ENCODE assay signal across 7 worm cellular contexts in the genomic region with DNA sequence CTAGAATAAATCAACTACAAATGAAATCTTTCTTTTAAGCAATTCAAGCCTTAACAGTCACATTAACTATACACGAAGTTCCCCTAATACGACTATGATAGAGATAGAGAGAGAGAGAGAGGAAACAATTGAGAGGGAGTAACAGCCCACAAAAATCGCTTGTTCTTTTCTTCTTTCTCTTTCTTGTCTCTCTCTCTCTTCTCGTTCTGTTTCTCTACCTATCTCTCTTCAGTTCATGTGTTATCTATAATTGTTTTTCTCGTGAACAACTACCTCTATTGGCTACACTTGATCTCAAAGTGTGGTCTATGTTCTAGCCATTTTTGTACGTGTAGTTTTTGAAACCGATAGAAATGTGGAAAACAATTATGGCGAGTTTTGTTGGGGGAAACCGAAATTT.
TF ChIP-seq lines count a peak whose summit lies in the region.

No protein-coding gene starts in this region.

TF ChIP-seq in whole organism, L1 larva, 84 proteins besides CTCF, POLR2A, EP300 and RAD21 (continues in another document):
- TF ChIP-seq hlh-17 (GFP tag; optimal IDR thresholded peaks at IDR 0.05; lab: Kevin White, UChicago; ENCODE audit: borderline replicate concordance) (no peak), fkh-10 (GFP tag; optimal IDR thresholded peaks at IDR 0.05; lab: Kevin White, UChicago) (no peak), nhr-28 (tag; optimal IDR thresholded peaks at IDR 0.05; lab: Kevin White, UChicago) (no peak), C04F5.9 (tag; optimal IDR thresholded peaks at IDR 0.05; lab: Kevin White, UChicago) (no peak), pax-3 (tag; optimal IDR thresholded peaks at IDR 0.05; lab: Kevin White, UChicago) (no peak), ceh-8 (GFP tag; optimal IDR thresholded peaks at IDR 0.05; lab: Kevin White, UChicago) (no peak), nhr-47 (tag; optimal IDR thresholded peaks at IDR 0.05; lab: Kevin White, UChicago) (peak; percentile 46), ama-1 (optimal IDR thresholded peaks at IDR 0.05; lab: Kevin White, UChicago) (no peak), zag-1 (tag; optimal IDR thresholded peaks at IDR 0.05; lab: Kevin White, UChicago) (no peak), unc-98 (GFP tag; IDR thresholded peaks at IDR 0.05; lab: Robert Waterston, UW) (no peak), blmp-1 (tag; optimal IDR thresholded peaks at IDR 0.05; lab: Kevin White, UChicago) (peak; percentile 40), jun-1 (tag; optimal IDR thresholded peaks at IDR 0.05; lab: Kevin White, UChicago) (peak; percentile 46), nhr-84 (tag; optimal IDR thresholded peaks at IDR 0.05; lab: Kevin White, UChicago) (no peak)

TF ChIP-seq in whole organism, L2 larva, 48 proteins besides CTCF, POLR2A, EP300 and RAD21 (continues in another document):
- peak; percentile 86 for TF ChIP-seq crh-2 (tag; optimal IDR thresholded peaks at IDR 0.05; lab: Kevin White, UChicago)
- TF ChIP-seq mab-5 (tag; optimal IDR thresholded peaks at IDR 0.05; lab: Kevin White, UChicago) = no peak
- peak; percentile 74 for TF ChIP-seq C34F6.9 (tag; optimal IDR thresholded peaks at IDR 0.05; lab: Kevin White, UChicago)
- TF ChIP-seq lin-11 (tag; optimal IDR thresholded peaks at IDR 0.05; lab: Kevin White, UChicago) = no peak
- TF ChIP-seq nhr-21 (tag; optimal IDR thresholded peaks at IDR 0.05; lab: Kevin White, UChicago) = peak; percentile 55
- no peak for TF ChIP-seq skn-1 (tag; optimal IDR thresholded peaks at IDR 0.05; lab: Kevin White, UChicago)
- TF ChIP-seq snpc-4 (tag; optimal IDR thresholded peaks at IDR 0.05; lab: Kevin White, UChicago) = no peak
- no peak for TF ChIP-seq ztf-11 (tag; optimal IDR thresholded peaks at IDR 0.05; lab: Kevin White, UChicago)
- peak; percentile 71 for TF ChIP-seq nhr-6 (tag; optimal IDR thresholded peaks at IDR 0.05; lab: Kevin White, UChicago)
- TF ChIP-seq unc-55 (GFP tag; optimal IDR thresholded peaks at IDR 0.05; lab: Kevin White, UChicago) = peak; percentile 45
- TF ChIP-seq F13H6.1 (tag; optimal IDR thresholded peaks at IDR 0.05; lab: Kevin White, UChicago) = peak; percentile 54
- TF ChIP-seq lsy-2 (tag; optimal IDR thresholded peaks at IDR 0.05; lab: Kevin White, UChicago) = peak; percentile 7 to 51
- no peak for TF ChIP-seq nhr-77 (tag; optimal IDR thresholded peaks at IDR 0.05; lab: Kevin White, UChicago)

TF ChIP-seq in whole organism, L3 larva, 47 proteins besides CTCF, POLR2A, EP300 and RAD21 (continues in another document):
- TF ChIP-seq unc-39 (tag; optimal IDR thresholded peaks at IDR 0.05; lab: Kevin White, UChicago) (no peak), fkh-2 (tag; optimal IDR thresholded peaks at IDR 0.05; lab: Kevin White, UChicago) (no peak), lin-15B (tag; optimal IDR thresholded peaks at IDR 0.05; lab: Kevin White, UChicago) (peak; percentile 12), nhr-23 (tag; optimal IDR thresholded peaks at IDR 0.05; lab: Kevin White, UChicago) (peak; percentile 44), tbx-2 (tag; optimal IDR thresholded peaks at IDR 0.05; lab: Kevin White, UChicago) (no peak), ceh-28 (tag; optimal IDR thresholded peaks at IDR 0.05; lab: Kevin White, UChicago) (peak; percentile 60), eor-1 (tag; optimal IDR thresholded peaks at IDR 0.05; lab: Kevin White, UChicago) (no peak), lsy-12 (tag; optimal IDR thresholded peaks at IDR 0.05; lab: Kevin White, UChicago) (peak; percentile 48), jun-1 (tag; optimal IDR thresholded peaks at IDR 0.05; lab: Kevin White, UChicago) (peak; percentile 79), ceh-9 (tag; optimal IDR thresholded peaks at IDR 0.05; lab: Kevin White, UChicago) (no peak), ama-1 (optimal IDR thresholded peaks at IDR 0.05; lab: Kevin White, UChicago) (no peak), daf-12 (tag; optimal IDR thresholded peaks at IDR 0.05; lab: Kevin White, UChicago) (no peak), egl-27 (tag; optimal IDR thresholded peaks at IDR 0.05; lab: Kevin White, UChicago) (no peak)

TF ChIP-seq in whole organism, L4 larva, 104 proteins besides CTCF, POLR2A, EP300 and RAD21 (continues in another document):
- TF ChIP-seq aly-2 (tag; optimal IDR thresholded peaks at IDR 0.05; lab: Kevin White, UChicago) (no peak), R02D3.7 (tag; optimal IDR thresholded peaks at IDR 0.05; lab: Kevin White, UChicago) (no peak), zip-2 (tag; optimal IDR thresholded peaks at IDR 0.05; lab: Kevin White, UChicago) (no peak), lin-29 (GFP tag; IDR thresholded peaks at IDR 0.05; lab: Robert Waterston, UW) (no peak), nhr-11 (tag; optimal IDR thresholded peaks at IDR 0.05; lab: Kevin White, UChicago) (peak; percentile 85), ztf-11 (tag; optimal IDR thresholded peaks at IDR 0.05; lab: Kevin White, UChicago) (no peak), snpc-4 (tag; optimal IDR thresholded peaks at IDR 0.05; lab: Kevin White, UChicago) (no peak), fkh-10 (GFP tag; optimal IDR thresholded peaks at IDR 0.05; lab: Kevin White, UChicago) (no peak), dmd-8 (GFP tag; IDR thresholded peaks at IDR 0.05; lab: Robert Waterston, UW) (no peak), ceh-28 (tag; optimal IDR thresholded peaks at IDR 0.05; lab: Kevin White, UChicago) (no peak), vab-7 (GFP tag; IDR thresholded peaks at IDR 0.05; lab: Robert Waterston, UW) (no peak), mep-1 (tag; optimal IDR thresholded peaks at IDR 0.05; lab: Kevin White, UChicago) (peak; percentile 79), tag-97 (GFP tag; IDR thresholded peaks at IDR 0.05; lab: Robert Waterston, UW) (no peak), ZK337.2 (GFP tag; IDR thresholded peaks at IDR 0.05; lab: Robert Waterston, UW) (no peak)

TF ChIP-seq in whole organism, late embryonic, 69 proteins besides CTCF, POLR2A, EP300 and RAD21:
- TF ChIP-seq syd-9 (tag; optimal IDR thresholded peaks at IDR 0.05; lab: Kevin White, UChicago) (no peak), ceh-19 (GFP tag; optimal IDR thresholded peaks at IDR 0.05; lab: Kevin White, UChicago) (no peak), hlh-6 (tag; optimal IDR thresholded peaks at IDR 0.05; lab: Kevin White, UChicago) (no peak), ets-4 (tag; optimal IDR thresholded peaks at IDR 0.05; lab: Kevin White, UChicago) (peak; percentile 34), elt-4 (tag; optimal IDR thresholded peaks at IDR 0.05; lab: Kevin White, UChicago) (no peak), elt-2 (tag; optimal IDR thresholded peaks at IDR 0.05; lab: Kevin White, UChicago) (peak; percentile 5), nfya-1 (tag; optimal IDR thresholded peaks at IDR 0.05; lab: Kevin White, UChicago) (peak; percentile 66), dmd-4 (tag; optimal IDR thresholded peaks at IDR 0.05; lab: Kevin White, UChicago; ENCODE audit: borderline replicate concordance) (no peak), pqm-1 (tag; optimal IDR thresholded peaks at IDR 0.05; lab: Kevin White, UChicago) (no peak), ceh-18 (tag; optimal IDR thresholded peaks at IDR 0.05; lab: Kevin White, UChicago) (peak; percentile 20), K02D7.2 (tag; optimal IDR thresholded peaks at IDR 0.05; lab: Kevin White, UChicago) (no peak), fkh-10 (GFP tag; optimal IDR thresholded peaks at IDR 0.05; lab: Kevin White, UChicago) (no peak), nhr-232 (tag; optimal IDR thresholded peaks at IDR 0.05; lab: Kevin White, UChicago) (no peak)

TF ChIP-seq in whole organism, mixed stage, embryonic, 35 proteins besides CTCF, POLR2A, EP300 and RAD21:
- TF ChIP-seq nhr-237 (tag; optimal IDR thresholded peaks at IDR 0.05; lab: Kevin White, UChicago) (peak; percentile 1), flh-1 (GFP tag; optimal IDR thresholded peaks at IDR 0.05; lab: Kevin White, UChicago) (no peak), ham-2 (GFP tag; optimal IDR thresholded peaks at IDR 0.05; lab: Kevin White, UChicago) (peak; percentile 25), elt-3 (tag; optimal IDR thresholded peaks at IDR 0.05; lab: Kevin White, UChicago) (no peak), drap-1 (GFP tag; optimal IDR thresholded peaks at IDR 0.05; lab: Kevin White, UChicago) (no peak), nhr-28 (tag; optimal IDR thresholded peaks at IDR 0.05; lab: Kevin White, UChicago) (peak; percentile 18), snpc-4 (tag; optimal IDR thresholded peaks at IDR 0.05; lab: Kevin White, UChicago) (no peak), lsy-2 (tag; optimal IDR thresholded peaks at IDR 0.05; lab: Kevin White, UChicago) (no peak), pha-4 (tag; optimal IDR thresholded peaks at IDR 0.05; lab: Kevin White, UChicago) (no peak), tbx-8 (GFP tag; optimal IDR thresholded peaks at IDR 0.05; lab: Kevin White, UChicago) (no peak), unc-120 (tag; optimal IDR thresholded peaks at IDR 0.05; lab: Kevin White, UChicago; ENCODE audit: poor library complexity, severe bottlenecking) (peak; percentile 66), mls-2 (tag; optimal IDR thresholded peaks at IDR 0.05; lab: Kevin White, UChicago) (no peak)
TF ChIP-seq in whole organism, mixed stage, embryonic: peak in this region for 4.

TF ChIP-seq in whole organism, young adult, 124 proteins besides CTCF, POLR2A, EP300 and RAD21 (continues in another document):
- peak; percentile 47 for TF ChIP-seq ceh-27 (GFP tag; optimal IDR thresholded peaks at IDR 0.05; lab: Kevin White, UChicago)
- TF ChIP-seq bed-2 (GFP tag; IDR thresholded peaks at IDR 0.05; lab: Robert Waterston, UW) = no peak
- peak; percentile 15 for TF ChIP-seq tbp1 (GFP tag; optimal IDR thresholded peaks at IDR 0.05; lab: Kevin White, UChicago)
- peak; percentile 47; the same call in 1 of the 2 replicates for TF ChIP-seq hmg-1.2 (GFP tag; IDR thresholded peaks at IDR 0.05; lab: Robert Waterston, UW)
- no peak; the same call in 1 of the 2 replicates for TF ChIP-seq B0336.3 (GFP tag; IDR thresholded peaks at IDR 0.05; lab: Robert Waterston, UW)
- peak; percentile 42 for TF ChIP-seq ZK185.1 (tag; optimal IDR thresholded peaks at IDR 0.05; lab: Kevin White, UChicago; ENCODE audit: poor library complexity, severe bottlenecking)
- peak; percentile 49 for TF ChIP-seq attf-5 (GFP tag; optimal IDR thresholded peaks at IDR 0.05; lab: Kevin White, UChicago)
- 0 out of 2 replicates have a peak, but pooled peaks have one; percentile 44 for TF ChIP-seq dox-1 (GFP tag; IDR thresholded peaks at IDR 0.05; lab: Robert Waterston, UW)
- TF ChIP-seq snpc-4 (GFP tag; optimal IDR thresholded peaks at IDR 0.05; lab: Kevin White, UChicago) = no peak
- TF ChIP-seq snpc-4 (tag; optimal IDR thresholded peaks at IDR 0.05; lab: Kevin White, UChicago) = peak in 2 of 4 experiments; percentile 18 to 20
- peak in 1 of 3 experiments; percentile 7 for TF ChIP-seq lin-35 (GFP tag; optimal IDR thresholded peaks at IDR 0.05; lab: Kevin White, UChicago)
- TF ChIP-seq zim-3 (tag; optimal IDR thresholded peaks at IDR 0.05; lab: Kevin White, UChicago) = no peak
- TF ChIP-seq cebp-1 (GFP tag; IDR thresholded peaks at IDR 0.05; lab: Robert Waterston, UW) = no peak
- TF ChIP-seq cebp-1 (tag; optimal IDR thresholded peaks at IDR 0.05; lab: Kevin White, UChicago) = peak; percentile 43
- no peak for TF ChIP-seq ztf-25 (GFP tag; IDR thresholded peaks at IDR 0.05; lab: Robert Waterston, UW)
- TF ChIP-seq die-1 (tag; optimal IDR thresholded peaks at IDR 0.05; lab: Kevin White, UChicago) = peak; percentile 17
- peak; percentile 18 for TF ChIP-seq tlf-1 (GFP tag; optimal IDR thresholded peaks at IDR 0.05; lab: Kevin White, UChicago)
- TF ChIP-seq lin-40 (tag; optimal IDR thresholded peaks at IDR 0.05; lab: Kevin White, UChicago) = peak; percentile 70
- TF ChIP-seq nhr-80 (tag; optimal IDR thresholded peaks at IDR 0.05; lab: Kevin White, UChicago) = peak; percentile 66
